Worm (Caenorhabditis elegans): ENCODE measurements around the gene D1086.9.

Gene D1086.9

ce11 chrV:14100886-14101285, 3.2 kb upstream of the D1086.9 start, which contains the start of gene D1086.12:
TSS of gene D1086.12 (plus strand) at chrV:14101186.
- TF ChIP-seq tab-1 (GFP tag; IDR thresholded peaks at IDR 0.05) (no peak), ztf-29 (GFP tag; IDR thresholded peaks at IDR 0.05) (no peak), klf-2 (GFP tag; conservative IDR thresholded peaks at IDR 0.05) (no peak), T22C8.4 (GFP tag; IDR thresholded peaks at IDR 0.05) (no peak), ref-1 (GFP tag; conservative IDR thresholded peaks at IDR 0.05) (no peak), ztf-23 (GFP tag; IDR thresholded peaks at IDR 0.05) (no peak), med-1 (GFP tag; optimal IDR thresholded peaks at IDR 0.05; ENCODE audit: insufficient read depth) (no peak), cog-1 (tag; optimal IDR thresholded peaks at IDR 0.05) (no peak), flt-1 (GFP tag; IDR thresholded peaks at IDR 0.05) (no peak)

ce11 chrV:14107511-14107910, 3.4 kb downstream of the D1086.9 start, which contains the start of gene H39E23.3:
TSS of gene H39E23.3 (plus strand) at chrV:14107811.
- TF ChIP-seq cog-1 (tag; optimal IDR thresholded peaks at IDR 0.05) (no peak), ref-1 (GFP tag; conservative IDR thresholded peaks at IDR 0.05) (no peak), T22C8.4 (GFP tag; IDR thresholded peaks at IDR 0.05) (no peak), ztf-23 (GFP tag; IDR thresholded peaks at IDR 0.05) (no peak), tab-1 (GFP tag; IDR thresholded peaks at IDR 0.05) (no peak), klf-2 (GFP tag; conservative IDR thresholded peaks at IDR 0.05) (no peak), med-1 (GFP tag; optimal IDR thresholded peaks at IDR 0.05; ENCODE audit: insufficient read depth) (no peak), ztf-29 (GFP tag; IDR thresholded peaks at IDR 0.05) (no peak), flt-1 (GFP tag; IDR thresholded peaks at IDR 0.05) (no peak)

- TF ChIP-seq cog-1 (tag; optimal IDR thresholded peaks at IDR 0.05) = no peak
- TF ChIP-seq tab-1 (GFP tag; IDR thresholded peaks at IDR 0.05) = no peak
- TF ChIP-seq T22C8.4 (GFP tag; IDR thresholded peaks at IDR 0.05) = no peak
- no peak for TF ChIP-seq klf-2 (GFP tag; conservative IDR thresholded peaks at IDR 0.05)
- no peak for TF ChIP-seq flt-1 (GFP tag; IDR thresholded peaks at IDR 0.05)
- TF ChIP-seq ref-1 (GFP tag; conservative IDR thresholded peaks at IDR 0.05) = no peak
- no peak for TF ChIP-seq ztf-23 (GFP tag; IDR thresholded peaks at IDR 0.05)
- no peak for TF ChIP-seq ztf-29 (GFP tag; IDR thresholded peaks at IDR 0.05)
- no peak for TF ChIP-seq med-1 (GFP tag; optimal IDR thresholded peaks at IDR 0.05; ENCODE audit: insufficient read depth)
Observed at ce11 chrV:14110042-14110441, 6.0 kb downstream of the D1086.9 start, which contains the start of gene H39E23.2. TSS of gene H39E23.2 (plus strand) at chrV:14110342.

ce11 chrV:14120674-14121073, 16.6 kb downstream of the D1086.9 start:
- TF ChIP-seq cog-1 (tag; optimal IDR thresholded peaks at IDR 0.05) (no peak), ref-1 (GFP tag; conservative IDR thresholded peaks at IDR 0.05) (no peak), klf-2 (GFP tag; conservative IDR thresholded peaks at IDR 0.05) (no peak), T22C8.4 (GFP tag; IDR thresholded peaks at IDR 0.05) (no peak), ztf-23 (GFP tag; IDR thresholded peaks at IDR 0.05) (no peak), flt-1 (GFP tag; IDR thresholded peaks at IDR 0.05) (no peak), tab-1 (GFP tag; IDR thresholded peaks at IDR 0.05) (no peak), ztf-29 (GFP tag; IDR thresholded peaks at IDR 0.05) (no peak)

- TF ChIP-seq tab-1 (GFP tag; IDR thresholded peaks at IDR 0.05) (no peak), ref-1 (GFP tag; conservative IDR thresholded peaks at IDR 0.05) (no peak), cog-1 (tag; optimal IDR thresholded peaks at IDR 0.05) (no peak), T22C8.4 (GFP tag; IDR thresholded peaks at IDR 0.05) (no peak), med-1 (GFP tag; optimal IDR thresholded peaks at IDR 0.05; ENCODE audit: insufficient read depth) (no peak), klf-2 (GFP tag; conservative IDR thresholded peaks at IDR 0.05) (no peak), ztf-29 (GFP tag; IDR thresholded peaks at IDR 0.05) (no peak), flt-1 (GFP tag; IDR thresholded peaks at IDR 0.05) (no peak), ztf-23 (GFP tag; IDR thresholded peaks at IDR 0.05) (no peak)
Observed at ce11 chrV:14123176-14123575, 19.1 kb downstream of the D1086.9 start.

- TF ChIP-seq ztf-23 (GFP tag; IDR thresholded peaks at IDR 0.05) = 0 out of 2 replicates have a peak, but pooled peaks have one; percentile 14
Observed at ce11 chrV:14124187-14124586, 20.1 kb downstream of the D1086.9 start.

ce11 chrV:14126341-14126924, 22.4 kb downstream of the D1086.9 start:
- TF ChIP-seq med-1 (GFP tag; optimal IDR thresholded peaks at IDR 0.05; ENCODE audit: insufficient read depth) (no peak), ztf-23 (GFP tag; IDR thresholded peaks at IDR 0.05) (no peak), ztf-29 (GFP tag; IDR thresholded peaks at IDR 0.05) (no peak), flt-1 (GFP tag; IDR thresholded peaks at IDR 0.05) (no peak), T22C8.4 (GFP tag; IDR thresholded peaks at IDR 0.05) (no peak), cog-1 (tag; optimal IDR thresholded peaks at IDR 0.05) (no peak), klf-2 (GFP tag; conservative IDR thresholded peaks at IDR 0.05) (no peak)

ce11 chrV:14127834-14128233, 23.8 kb downstream of the D1086.9 start:
- no peak for TF ChIP-seq T22C8.4 (GFP tag; IDR thresholded peaks at IDR 0.05)
- TF ChIP-seq ztf-29 (GFP tag; IDR thresholded peaks at IDR 0.05) = no peak

- TF ChIP-seq ref-1 (GFP tag; conservative IDR thresholded peaks at IDR 0.05) (no peak), ztf-29 (GFP tag; IDR thresholded peaks at IDR 0.05) (no peak), klf-2 (GFP tag; conservative IDR thresholded peaks at IDR 0.05) (no peak), T22C8.4 (GFP tag; IDR thresholded peaks at IDR 0.05) (no peak), flt-1 (GFP tag; IDR thresholded peaks at IDR 0.05) (no peak), med-1 (GFP tag; optimal IDR thresholded peaks at IDR 0.05; ENCODE audit: insufficient read depth) (no peak), tab-1 (GFP tag; IDR thresholded peaks at IDR 0.05) (no peak), cog-1 (tag; optimal IDR thresholded peaks at IDR 0.05) (no peak), ztf-23 (GFP tag; IDR thresholded peaks at IDR 0.05) (no peak)
Observed at ce11 chrV:14128858-14129257, 24.8 kb downstream of the D1086.9 start.

ce11 chrV:14130226-14130625, 26.2 kb downstream of the D1086.9 start:
- TF ChIP-seq ref-1 (GFP tag; conservative IDR thresholded peaks at IDR 0.05) (no peak), flt-1 (GFP tag; IDR thresholded peaks at IDR 0.05) (no peak), med-1 (GFP tag; optimal IDR thresholded peaks at IDR 0.05; ENCODE audit: insufficient read depth) (no peak)

Data from whole organism, midembryonic.